Worm (Caenorhabditis elegans) whole organism, midembryonic: Measurements from ENCODE around the gene dhs-11.

Experiments used
- cog-1 ChIP-seq: sonication (generic microtip); optimal IDR thresholded peaks from 2 replicates; lab custom pipeline; 2016; ENCODE audit warnings: missing genetic modification characterization, missing compliant biosample characterization
- flt-1 ChIP-seq: fragments of 200-800 bp; sonication (Bioruptor generic); IDR thresholded peaks from 2 replicates; pipeline ENCODE4 v1.3.6; 2022; ENCODE audit warnings: missing genetic modification characterization, missing compliant biosample characterization
- klf-2 ChIP-seq: fragments of 200-800 bp; sonication (Bioruptor generic); conservative IDR thresholded peaks from 2 replicates; pipeline ENCODE4 v1.3.6; 2022; ENCODE audit warnings: missing genetic modification reagents, missing genetic modification characterization, missing compliant biosample characterization
- med-1 ChIP-seq: sonication (generic microtip); optimal IDR thresholded peaks from 2 replicates; lab custom pipeline; 2017; ENCODE audit warnings: missing genetic modification characterization, mild to moderate bottlenecking, missing compliant biosample characterization, antibody characterized with exemption, missing genetic modification reagents; ENCODE audit not compliant: insufficient read depth
- ref-1 ChIP-seq: fragments of 200-800 bp; sonication (Bioruptor generic); conservative IDR thresholded peaks from 2 replicates; pipeline ENCODE4 v1.3.6; 2022; ENCODE audit warnings: missing genetic modification reagents, missing genetic modification characterization, missing compliant biosample characterization
- tab-1 ChIP-seq: fragments of 200-800 bp; sonication (Bioruptor generic); IDR thresholded peaks from 2 replicates; pipeline ENCODE4 v1.3.6; 2022; ENCODE audit warnings: missing genetic modification characterization, missing compliant biosample characterization
- ztf-29 ChIP-seq: fragments of 200-800 bp; sonication (Bioruptor generic); IDR thresholded peaks from 2 replicates; pipeline ENCODE4 v1.3.6; 2022; ENCODE audit warnings: missing genetic modification reagents, missing genetic modification characterization, missing compliant biosample characterization

DNA sequence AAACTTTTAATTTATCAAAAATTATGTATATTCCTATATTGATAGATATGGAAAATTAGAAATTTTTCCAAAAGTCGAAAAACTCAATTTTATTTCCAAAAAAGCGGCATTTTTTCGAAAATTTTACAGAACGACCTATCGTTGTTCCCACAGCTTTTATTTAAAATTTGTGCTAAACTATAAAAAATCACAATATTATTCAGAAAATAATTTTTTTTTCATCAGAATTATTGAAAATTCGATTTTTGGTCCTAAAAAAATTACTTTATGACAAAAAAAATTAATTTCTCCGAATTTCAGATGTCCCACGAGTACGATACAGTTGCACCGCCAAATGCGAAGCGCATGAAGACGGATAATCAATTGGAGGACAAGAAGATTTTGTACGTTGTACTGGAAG, 6.6 kb upstream of the dhs-11 start, which contains the start of gene emg-1:
- TF ChIP-seq cog-1 (no peak), tab-1 (GFP tag; lab: Robert Waterston, UW) (no peak), klf-2 (GFP tag; lab: Robert Waterston, UW) (no peak), med-1 (no peak), ztf-29 (GFP tag; lab: Robert Waterston, UW) (no peak), ref-1 (GFP tag; lab: Robert Waterston, UW) (no peak), flt-1 (no peak)
